Worm (Caenorhabditis elegans) whole organism, mixed stage, embryonic: ENCODE results near the gene T26E4.10.

ENCODE experiments used
- ces-1 ChIP-seq: fragments of 150-350 bp; optimal IDR thresholded peaks from 2 replicates; lab custom pipeline; 2014; ENCODE audit warnings: missing biosample characterization, missing genetic modification reagents, missing genetic modification characterization
- elt-1 ChIP-seq: sonication (generic microtip); optimal IDR thresholded peaks from 2 replicates; lab custom pipeline; 2017; ENCODE audit warnings: missing genetic modification characterization, mild to moderate bottlenecking, missing compliant biosample characterization, antibody characterized with exemption, moderate library complexity, borderline replicate concordance; ENCODE audit not compliant: insufficient read depth
- ham-2 ChIP-seq: fragments of 200-800 bp; sonication (Bioruptor generic); optimal IDR thresholded peaks from 2 replicates; lab custom pipeline; 2018; ENCODE audit warnings: mild to moderate bottlenecking, missing genetic modification characterization, missing compliant biosample characterization
- lin-13 ChIP-seq: fragments of 150-350 bp; optimal IDR thresholded peaks from 2 replicates; lab custom pipeline; 2014; ENCODE audit warnings: missing biosample characterization, missing genetic modification characterization
- lsy-2 ChIP-seq: fragments of 150-350 bp; optimal IDR thresholded peaks from 2 replicates; lab custom pipeline; 2014; ENCODE audit warnings: missing biosample characterization, missing genetic modification characterization
- mep-1 ChIP-seq: fragments of 150-350 bp; optimal IDR thresholded peaks from 2 replicates; lab custom pipeline; 2017; ENCODE audit warnings: missing biosample characterization, missing genetic modification reagents, missing genetic modification characterization, inconsistent platforms
- nhr-12 ChIP-seq: fragments of 150-350 bp; optimal IDR thresholded peaks from 2 replicates; lab custom pipeline; 2014; ENCODE audit warnings: missing biosample characterization, missing genetic modification characterization
- nhr-237 ChIP-seq: fragments of 150-350 bp; optimal IDR thresholded peaks from 2 replicates; lab custom pipeline; 2014; ENCODE audit warnings: missing biosample characterization, missing genetic modification characterization
- nhr-28 ChIP-seq: fragments of 150-350 bp; optimal IDR thresholded peaks from 2 replicates; lab custom pipeline; 2014; ENCODE audit warnings: missing biosample characterization, missing genetic modification characterization
- nhr-76 ChIP-seq: sonication (generic microtip); optimal IDR thresholded peaks from 2 replicates; lab custom pipeline; 2017; ENCODE audit warnings: missing biosample characterization, missing genetic modification characterization
- snpc-4 ChIP-seq: fragments of 150-350 bp; optimal IDR thresholded peaks from 2 replicates; lab custom pipeline; 2014; ENCODE audit warnings: missing biosample characterization, missing genetic modification characterization
- unc-39 ChIP-seq: fragments of 150-350 bp; optimal IDR thresholded peaks from 2 replicates; lab custom pipeline; 2014; ENCODE audit warnings: missing biosample characterization, missing genetic modification characterization
- unc-62 ChIP-seq: fragments of 150-350 bp; optimal IDR thresholded peaks from 2 replicates; lab custom pipeline; 2014; ENCODE audit warnings: missing biosample characterization, missing genetic modification reagents, missing genetic modification characterization
- ztf-11 ChIP-seq: fragments of 150-350 bp; optimal IDR thresholded peaks from 2 replicates; lab custom pipeline; 2014; ENCODE audit warnings: missing biosample characterization, missing genetic modification characterization

DNA sequence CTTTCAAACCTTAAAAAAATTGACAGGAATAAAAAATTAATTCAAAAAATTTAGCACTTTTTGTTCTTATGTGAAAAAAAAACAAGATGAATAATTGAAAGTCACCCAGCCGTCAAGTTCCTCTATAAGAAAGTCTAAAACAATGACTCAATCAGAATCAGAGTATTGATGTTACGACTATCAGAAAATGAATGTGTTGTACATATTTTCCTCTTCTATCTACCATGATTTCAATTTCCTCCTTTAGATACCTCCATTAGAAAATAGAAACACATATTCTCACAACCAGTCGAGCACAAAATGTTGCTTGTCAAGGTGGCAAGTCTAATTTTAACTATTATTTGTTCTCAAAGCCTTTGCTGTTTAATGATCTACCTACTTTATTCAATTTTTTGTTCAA lies 22.0 kb upstream of the T26E4.10 start, which contains the start of gene srbc-48:
- TF ChIP-seq unc-62 = no peak
- TF ChIP-seq elt-1 (tag; lab: Kevin White, UChicago) = no peak
- TF ChIP-seq ham-2 (GFP tag; lab: Kevin White, UChicago) = no peak
- no peak for TF ChIP-seq lsy-2
- TF ChIP-seq nhr-76 = no peak
- TF ChIP-seq nhr-12 (tag; lab: Kevin White, UChicago) = no peak
- TF ChIP-seq mep-1 (tag; lab: Kevin White, UChicago) = no peak
- TF ChIP-seq snpc-4 (tag; lab: Kevin White, UChicago) = no peak
- TF ChIP-seq nhr-237 = no peak
- no peak for TF ChIP-seq lin-13 (tag; lab: Kevin White, UChicago)
- no peak for TF ChIP-seq nhr-28 (tag; lab: Kevin White, UChicago)
- TF ChIP-seq ztf-11 (tag; lab: Kevin White, UChicago) = no peak
- TF ChIP-seq ces-1 (GFP tag; lab: Kevin White, UChicago) = no peak
- TF ChIP-seq unc-39 = no peak
